Worm (Caenorhabditis elegans): ENCODE results near the gene ifg-1.

ifg-1 gene

ce11 chrII:8216922-8217321 lies at the start of gene ifg-1:
TSS of gene ifg-1 (plus strand) at chrII:8217222.
- no peak for TF ChIP-seq cnd-1 (tag; optimal IDR thresholded peaks at IDR 0.05)
- TF ChIP-seq ham-2 (GFP tag; optimal IDR thresholded peaks at IDR 0.05), result no peak
- TF ChIP-seq hlh-1 (tag; optimal IDR thresholded peaks at IDR 0.05), result no peak
- no peak for TF ChIP-seq elt-3 (tag; optimal IDR thresholded peaks at IDR 0.05)
- TF ChIP-seq ceh-43 (GFP tag; optimal IDR thresholded peaks at IDR 0.05), result no peak
- TF ChIP-seq nhr-28 (tag; optimal IDR thresholded peaks at IDR 0.05), result no peak
- TF ChIP-seq blmp-1 (tag; optimal IDR thresholded peaks at IDR 0.05), result no peak
- TF ChIP-seq pha-4 (tag; optimal IDR thresholded peaks at IDR 0.05), result no peak
- TF ChIP-seq nhr-2 (tag; optimal IDR thresholded peaks at IDR 0.05), result no peak
- no peak for TF ChIP-seq tbx-8 (GFP tag; optimal IDR thresholded peaks at IDR 0.05)
- TF ChIP-seq ces-1 (GFP tag; optimal IDR thresholded peaks at IDR 0.05), result no peak
- TF ChIP-seq nhr-76 (tag; optimal IDR thresholded peaks at IDR 0.05), result no peak
- no peak for TF ChIP-seq sem-2 (GFP tag; optimal IDR thresholded peaks at IDR 0.05)
- TF ChIP-seq bed-3 (GFP tag; optimal IDR thresholded peaks at IDR 0.05), result no peak
- no peak for TF ChIP-seq ztf-11 (tag; optimal IDR thresholded peaks at IDR 0.05)

DNA sequence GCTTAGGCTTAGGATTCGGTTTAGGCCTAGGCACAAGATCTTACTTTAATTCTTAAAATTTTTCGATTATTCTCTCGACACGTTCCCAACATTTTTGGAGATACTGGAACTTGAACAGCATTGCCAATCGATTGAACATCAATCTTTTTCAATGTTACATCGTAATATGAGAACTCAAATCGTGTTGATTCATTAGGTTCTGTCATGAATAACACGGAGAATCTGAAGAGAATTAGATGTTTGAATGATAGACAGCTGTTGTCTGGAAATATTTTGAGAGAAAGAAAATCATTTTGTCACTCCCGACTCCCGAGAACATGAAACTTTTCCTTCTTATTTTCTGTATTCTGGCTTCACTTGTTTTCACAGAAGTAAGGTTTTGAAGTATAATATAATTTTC lies 47.7 kb upstream of the ifg-1 start, which contains the start of gene T05C12.15:
T05C12.15 (plus strand) TSS at position 301 of the 400 bp plus-strand sequence.
- TF ChIP-seq ham-2 (GFP tag; optimal IDR thresholded peaks at IDR 0.05), result no peak
- no peak for TF ChIP-seq nhr-12 (tag; optimal IDR thresholded peaks at IDR 0.05)
- TF ChIP-seq ceh-43 (GFP tag; optimal IDR thresholded peaks at IDR 0.05), result no peak
- TF ChIP-seq sptf-1 (tag; optimal IDR thresholded peaks at IDR 0.05), result no peak
- TF ChIP-seq ceh-39 (tag; optimal IDR thresholded peaks at IDR 0.05), result no peak
- no peak for TF ChIP-seq snpc-4 (tag; optimal IDR thresholded peaks at IDR 0.05)
- no peak for TF ChIP-seq lin-13 (tag; optimal IDR thresholded peaks at IDR 0.05)
- TF ChIP-seq M03D4.4 (tag; optimal IDR thresholded peaks at IDR 0.05), result no peak
- TF ChIP-seq tbx-8 (GFP tag; optimal IDR thresholded peaks at IDR 0.05), result no peak
- no peak for TF ChIP-seq pha-4 (tag; optimal IDR thresholded peaks at IDR 0.05)

DNA sequence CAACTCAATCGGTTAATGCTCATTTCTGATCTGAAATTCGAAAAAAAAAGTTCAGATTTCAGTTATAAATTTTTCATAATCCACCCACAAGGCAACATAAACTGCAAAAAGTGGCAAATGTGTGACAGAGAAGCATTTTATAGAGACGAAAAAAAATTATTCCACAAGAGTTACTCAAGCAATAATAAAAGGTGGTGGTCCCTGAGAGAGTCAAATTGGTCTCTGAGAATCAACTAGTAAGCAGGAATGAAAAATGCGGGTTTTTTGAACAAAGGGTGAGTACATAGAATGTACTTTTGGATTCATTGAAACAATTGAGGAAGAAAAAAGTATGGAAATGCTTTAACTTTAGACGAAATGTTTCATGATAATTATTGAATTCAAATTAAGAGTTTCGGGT lies 46.6 kb upstream of the ifg-1 start, which contains the start of gene T05C12.11:
T05C12.11 (minus strand) TSS at position 101 of the 400 bp plus-strand sequence.
- TF ChIP-seq cnd-1 (tag; optimal IDR thresholded peaks at IDR 0.05) (no peak), tbx-8 (GFP tag; optimal IDR thresholded peaks at IDR 0.05) (no peak), unc-62 (GFP tag; optimal IDR thresholded peaks at IDR 0.05) (no peak), ceh-39 (tag; optimal IDR thresholded peaks at IDR 0.05) (no peak), mep-1 (tag; optimal IDR thresholded peaks at IDR 0.05) (no peak), lsy-2 (tag; optimal IDR thresholded peaks at IDR 0.05) (no peak), sptf-1 (tag; optimal IDR thresholded peaks at IDR 0.05) (no peak), mls-2 (tag; optimal IDR thresholded peaks at IDR 0.05) (no peak), ces-1 (GFP tag; optimal IDR thresholded peaks at IDR 0.05) (no peak), lin-13 (tag; optimal IDR thresholded peaks at IDR 0.05) (no peak)

DNA sequence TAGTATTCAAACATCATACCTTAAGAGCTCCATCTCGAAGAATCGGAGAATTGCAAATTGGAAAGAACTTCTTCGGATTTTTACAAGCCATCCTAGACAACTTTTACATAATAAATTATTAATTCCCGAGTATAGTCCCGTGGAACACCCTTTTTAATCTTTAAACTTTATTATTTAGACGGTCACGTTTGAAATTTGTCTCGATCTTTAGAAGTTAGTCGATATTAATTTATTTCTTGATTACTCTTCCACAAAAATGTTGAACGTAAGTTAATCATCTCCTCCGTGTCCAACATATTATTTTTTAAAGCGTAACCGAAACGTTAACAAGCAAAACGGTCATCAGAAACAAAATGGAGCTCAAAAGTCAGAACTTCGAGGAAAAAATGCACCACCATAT lies 43.6 kb upstream of the ifg-1 start, which contains the start of the genes decr-1.3 and T05C12.1:
decr-1.3 (minus strand) TSS at position 101 of the 400 bp plus-strand sequence.
T05C12.1 (plus strand) TSS at position 232 of the 400 bp plus-strand sequence.
- TF ChIP-seq nhr-76 (tag; optimal IDR thresholded peaks at IDR 0.05) (no peak), ceh-39 (tag; optimal IDR thresholded peaks at IDR 0.05) (no peak), lin-13 (tag; optimal IDR thresholded peaks at IDR 0.05) (no peak), ceh-43 (GFP tag; optimal IDR thresholded peaks at IDR 0.05) (no peak), cnd-1 (tag; optimal IDR thresholded peaks at IDR 0.05) (no peak), flh-1 (GFP tag; optimal IDR thresholded peaks at IDR 0.05) (no peak), blmp-1 (tag; optimal IDR thresholded peaks at IDR 0.05) (no peak), pha-4 (tag; optimal IDR thresholded peaks at IDR 0.05) (no peak), M03D4.4 (tag; optimal IDR thresholded peaks at IDR 0.05) (no peak), tbx-8 (GFP tag; optimal IDR thresholded peaks at IDR 0.05) (no peak), lsy-2 (tag; optimal IDR thresholded peaks at IDR 0.05) (no peak), nhr-2 (tag; optimal IDR thresholded peaks at IDR 0.05) (no peak), mab-5 (tag; optimal IDR thresholded peaks at IDR 0.05) (no peak), nhr-237 (tag; optimal IDR thresholded peaks at IDR 0.05) (no peak), mls-2 (tag; optimal IDR thresholded peaks at IDR 0.05) (no peak), unc-39 (tag; optimal IDR thresholded peaks at IDR 0.05) (no peak), mep-1 (tag; optimal IDR thresholded peaks at IDR 0.05) (no peak), drap-1 (GFP tag; optimal IDR thresholded peaks at IDR 0.05) (no peak)

- no peak for TF ChIP-seq flh-1 (GFP tag; optimal IDR thresholded peaks at IDR 0.05)
- TF ChIP-seq sptf-1 (tag; optimal IDR thresholded peaks at IDR 0.05), result no peak
- TF ChIP-seq elt-1 (tag; optimal IDR thresholded peaks at IDR 0.05; ENCODE audit: borderline replicate concordance, insufficient read depth), result no peak
- no peak for TF ChIP-seq lin-32 (GFP tag; optimal IDR thresholded peaks at IDR 0.05)
- TF ChIP-seq ztf-11 (tag; optimal IDR thresholded peaks at IDR 0.05), result no peak
- TF ChIP-seq elt-3 (tag; optimal IDR thresholded peaks at IDR 0.05), result no peak
- TF ChIP-seq mls-2 (tag; optimal IDR thresholded peaks at IDR 0.05), result no peak
- no peak for TF ChIP-seq blmp-1 (tag; optimal IDR thresholded peaks at IDR 0.05)
- no peak for TF ChIP-seq bed-3 (GFP tag; optimal IDR thresholded peaks at IDR 0.05)
- TF ChIP-seq ces-1 (GFP tag; optimal IDR thresholded peaks at IDR 0.05), result no peak
These were observed 42.9 kb upstream of the ifg-1 start for ce11 chrII:8174148-8174547.
